Fruit fly (Drosophila melanogaster): ENCODE data around the gene betaGlu.

DNA sequence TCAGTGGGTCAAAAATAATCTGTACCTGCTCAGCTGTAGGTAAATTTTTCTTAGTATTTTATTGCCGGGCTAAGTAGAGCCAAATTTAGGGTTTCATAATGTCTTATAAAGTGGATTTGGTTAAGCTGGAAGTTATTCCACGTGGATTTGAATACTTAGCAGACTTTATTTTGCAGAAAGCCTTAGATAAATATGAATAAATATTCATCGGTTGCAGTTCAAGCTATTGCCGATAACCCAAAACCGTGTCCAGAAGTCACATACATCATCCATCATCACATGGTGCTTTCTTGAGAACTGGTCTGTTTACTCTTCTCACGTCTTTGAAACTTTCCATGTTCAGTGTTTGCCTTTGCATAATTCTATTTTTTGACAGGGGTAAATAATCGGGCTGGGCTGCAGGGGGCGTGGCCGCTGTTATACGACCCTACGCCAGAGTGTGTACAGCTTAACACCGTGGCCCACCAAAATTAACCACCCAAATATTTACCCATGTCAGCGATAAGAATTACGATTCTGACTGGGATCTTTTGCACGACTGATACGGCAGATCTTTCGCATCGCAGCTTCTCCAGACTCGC, 13.0 kb downstream of the betaGlu start, which contains the start of gene CG2187:
- TF ChIP-seq Sin3A (optimal IDR thresholded peaks at IDR 0.05) (no peak), h (optimal IDR thresholded peaks at IDR 0.05) (no peak), ttk (optimal IDR thresholded peaks at IDR 0.05) (no peak)
